Fruit fly (Drosophila melanogaster) whole organism, embryonic: Measurements from ENCODE around the gene CG15373.

Experiments
- CG10543 ChIP-seq: fragments of 200-800 bp; sonication (Bioruptor generic); optimal IDR thresholded peaks from 3 replicates; lab custom pipeline; 2017; ENCODE audit warnings: missing biosample characterization, mild to moderate bottlenecking, missing genetic modification characterization, moderate library complexity
- CG10979 ChIP-seq: fragments of 200-800 bp; sonication (Bioruptor generic); optimal IDR thresholded peaks from 2 replicates; lab custom pipeline; 2018; ENCODE audit warnings: missing biosample characterization, mild to moderate bottlenecking, missing genetic modification characterization, moderate library complexity
- CG11696 ChIP-seq: fragments of 200-800 bp; sonication (Bioruptor generic); IDR thresholded peaks from 2 replicates; pipeline ENCODE4 v1.3.6; 2022; ENCODE audit warnings: missing biosample characterization, missing genetic modification characterization
- CG13424 ChIP-seq: fragments of 200-800 bp; sonication (Bioruptor generic); optimal IDR thresholded peaks from 2 replicates; lab custom pipeline; 2019; ENCODE audit warnings: missing biosample characterization, mild to moderate bottlenecking, missing genetic modification characterization, moderate library complexity
- CG1647 ChIP-seq: fragments of 200-800 bp; sonication (Bioruptor generic); optimal IDR thresholded peaks from 3 replicates; lab custom pipeline; 2016; ENCODE audit warnings: missing biosample characterization, missing genetic modification characterization
- CG16779 ChIP-seq: fragments of 200-800 bp; sonication (Bioruptor generic); IDR thresholded peaks from 2 replicates; pipeline ENCODE4 v1.3.6; 2022; ENCODE audit warnings: missing biosample characterization, missing genetic modification characterization
- CG16815 ChIP-seq: fragments of 200-800 bp; sonication (Bioruptor generic); optimal IDR thresholded peaks from 3 replicates; lab custom pipeline; 2017; ENCODE audit warnings: missing biosample characterization, mild to moderate bottlenecking, missing genetic modification characterization
- CG17359 ChIP-seq: fragments of 200-800 bp; sonication (Bioruptor generic); optimal IDR thresholded peaks from 3 replicates; lab custom pipeline; 2018; ENCODE audit warnings: missing biosample characterization, mild to moderate bottlenecking, missing genetic modification characterization, moderate library complexity
- CG18599 ChIP-seq: fragments of 200-800 bp; sonication (Bioruptor generic); optimal IDR thresholded peaks from 3 replicates; lab custom pipeline; 2017; ENCODE audit warnings: missing biosample characterization, missing genetic modification characterization, mild to moderate bottlenecking, moderate library complexity, missing genetic modification reagents
- CG2678 ChIP-seq: fragments of 200-800 bp; sonication (Bioruptor generic); optimal IDR thresholded peaks from 3 replicates; lab custom pipeline; 2019; ENCODE audit warnings: missing biosample characterization, mild to moderate bottlenecking, missing genetic modification characterization, moderate library complexity
- CG2889 ChIP-seq: fragments of 200-800 bp; sonication (Bioruptor generic); IDR thresholded peaks from 3 replicates; pipeline ENCODE4 v1.3.6; 2022; ENCODE audit warnings: missing biosample characterization, missing genetic modification characterization
- CG3065 ChIP-seq: fragments of 200-800 bp; sonication (Bioruptor generic); optimal IDR thresholded peaks from 2 replicates; lab custom pipeline; 2016; ENCODE audit warnings: missing biosample characterization, missing genetic modification characterization
- CG33557 ChIP-seq: fragments of 200-800 bp; sonication (Bioruptor generic); optimal IDR thresholded peaks from 2 replicates; lab custom pipeline; 2019; ENCODE audit warnings: missing biosample characterization, mild to moderate bottlenecking, missing genetic modification characterization, moderate library complexity
- CG4282 ChIP-seq: fragments of 200-800 bp; sonication (Bioruptor generic); optimal IDR thresholded peaks from 2 replicates; lab custom pipeline; 2016; ENCODE audit warnings: missing biosample characterization, missing genetic modification characterization
- CG4424 ChIP-seq: fragments of 200-800 bp; sonication (Bioruptor generic); optimal IDR thresholded peaks from 3 replicates; lab custom pipeline; 2016; ENCODE audit warnings: missing biosample characterization, missing genetic modification characterization
- CG6175 ChIP-seq: fragments of 200-800 bp; sonication (Bioruptor generic); IDR thresholded peaks from 3 replicates; pipeline ENCODE4 v1.3.6; 2022; ENCODE audit warnings: missing biosample characterization, missing genetic modification characterization
- CG7839 ChIP-seq: fragments of 200-800 bp; sonication (Bioruptor generic); optimal IDR thresholded peaks from 3 replicates; lab custom pipeline; 2018; ENCODE audit warnings: missing biosample characterization, mild to moderate bottlenecking, missing genetic modification characterization, moderate library complexity
- CG7928 ChIP-seq: fragments of 200-800 bp; sonication (Bioruptor generic); optimal IDR thresholded peaks from 2 replicates; lab custom pipeline; 2017; ENCODE audit warnings: missing biosample characterization, mild to moderate bottlenecking, missing genetic modification characterization
- CG9727 ChIP-seq: fragments of 200-800 bp; sonication (Bioruptor generic); optimal IDR thresholded peaks from 3 replicates; lab custom pipeline; 2017; ENCODE audit warnings: missing biosample characterization, mild to moderate bottlenecking, missing genetic modification characterization
- E2f2 ChIP-seq: fragments of 200-800 bp; sonication (Bioruptor generic); IDR thresholded peaks from 2 replicates; pipeline ENCODE4 v1.3.6; 2022; ENCODE audit warnings: missing biosample characterization, missing genetic modification characterization
- Fer1 ChIP-seq: fragments of 200-800 bp; sonication (Bioruptor generic); optimal IDR thresholded peaks from 2 replicates; lab custom pipeline; 2017; ENCODE audit warnings: missing biosample characterization, mild to moderate bottlenecking, missing genetic modification characterization
- Fer2 ChIP-seq: fragments of 200-800 bp; sonication (Bioruptor generic); optimal IDR thresholded peaks from 2 replicates; lab custom pipeline; 2018; ENCODE audit warnings: missing biosample characterization, mild to moderate bottlenecking, missing genetic modification characterization, moderate library complexity
- Fer3 ChIP-seq: fragments of 200-800 bp; sonication (Bioruptor generic); optimal IDR thresholded peaks from 2 replicates; lab custom pipeline; 2018; ENCODE audit warnings: missing biosample characterization, mild to moderate bottlenecking, missing genetic modification characterization, moderate library complexity
- Lim3 ChIP-seq: fragments of 200-800 bp; sonication (Bioruptor generic); IDR thresholded peaks from 2 replicates; pipeline ENCODE4 v1.3.6; 2022; ENCODE audit warnings: missing biosample characterization, missing genetic modification characterization
- Meics ChIP-seq: fragments of 200-800 bp; sonication (Bioruptor generic); optimal IDR thresholded peaks from 2 replicates; lab custom pipeline; 2017; ENCODE audit warnings: missing biosample characterization, mild to moderate bottlenecking, missing genetic modification characterization
- Nf-YA ChIP-seq: fragments of 200-800 bp; sonication (Bioruptor generic); IDR thresholded peaks from 2 replicates; pipeline ENCODE4 v1.3.6; 2022; ENCODE audit warnings: missing biosample characterization, missing genetic modification characterization
- Oaz ChIP-seq: fragments of 200-800 bp; sonication (Bioruptor generic); IDR thresholded peaks from 2 replicates; pipeline ENCODE4 v1.3.6; 2022; ENCODE audit warnings: missing biosample characterization, missing genetic modification characterization
- Opbp ChIP-seq: fragments of 200-800 bp; sonication (Bioruptor generic); IDR thresholded peaks from 3 replicates; pipeline ENCODE4 v1.3.6; 2022; ENCODE audit warnings: missing biosample characterization, missing genetic modification characterization; ENCODE audit not compliant: partially characterized antibody
- Pdp1 ChIP-seq, 2 experiments: fragments of 200-800 bp; sonication (Bioruptor generic); optimal IDR thresholded peaks; 3 replicates each; lab custom pipeline; 2016; ENCODE audit warnings: missing biosample characterization in 2 of 2, missing genetic modification characterization in 2 of 2, mild to moderate bottlenecking in 1 of 2, moderate library complexity in 1 of 2
- Rfx ChIP-seq: fragments of 200-800 bp; sonication (Bioruptor generic); IDR thresholded peaks from 2 replicates; pipeline ENCODE4 v1.3.6; 2022; ENCODE audit warnings: missing biosample characterization, missing genetic modification characterization
- crol ChIP-seq: fragments of 200-800 bp; sonication (Bioruptor generic); IDR thresholded peaks from 2 replicates; pipeline ENCODE4 v1.3.6; 2022; ENCODE audit warnings: missing biosample characterization, missing genetic modification characterization
- cwo ChIP-seq: fragments of 200-800 bp; sonication (Bioruptor generic); optimal IDR thresholded peaks from 3 replicates; lab custom pipeline; 2017; ENCODE audit warnings: missing biosample characterization, missing genetic modification characterization, mild to moderate bottlenecking, moderate library complexity, missing genetic modification reagents
- dan ChIP-seq: fragments of 200-800 bp; sonication (Bioruptor generic); IDR thresholded peaks from 2 replicates; pipeline ENCODE4 v1.3.6; 2022; ENCODE audit warnings: missing biosample characterization, missing genetic modification characterization
- ewg ChIP-seq: fragments of 200-800 bp; sonication (Bioruptor generic); optimal IDR thresholded peaks from 3 replicates; lab custom pipeline; 2017; ENCODE audit warnings: mild to moderate bottlenecking, missing biosample characterization, missing genetic modification reagents, missing genetic modification characterization
- exex ChIP-seq: fragments of 200-800 bp; sonication (Bioruptor generic); optimal IDR thresholded peaks from 4 replicates; lab custom pipeline; 2018; ENCODE audit warnings: missing biosample characterization, mild to moderate bottlenecking, missing genetic modification characterization, moderate library complexity
- fd3F ChIP-seq: fragments of 200-800 bp; sonication (Bioruptor generic); optimal IDR thresholded peaks from 2 replicates; lab custom pipeline; 2018; ENCODE audit warnings: missing biosample characterization, mild to moderate bottlenecking, missing genetic modification characterization, moderate library complexity
- fd96Cb ChIP-seq: fragments of 200-800 bp; sonication (Bioruptor generic); optimal IDR thresholded peaks from 2 replicates; lab custom pipeline; 2018; ENCODE audit warnings: missing biosample characterization, mild to moderate bottlenecking, missing genetic modification characterization, moderate library complexity
- hkb ChIP-seq, 2 experiments: fragments of 200-800 bp in 1 of 2; fragments of >200 bp in 1 of 2; sonication (Bioruptor generic) in 1 of 2; IDR thresholded peaks in 1 of 2; optimal IDR thresholded peaks in 1 of 2; 2 replicates each; pipeline versions ENCODE4 v1.3.6 to Lab custom; 2017 to 2022; ENCODE audit warnings: missing biosample characterization in 1 of 2, missing genetic modification characterization in 1 of 2
- ind ChIP-seq: fragments of 200-800 bp; sonication (Bioruptor generic); optimal IDR thresholded peaks from 3 replicates; lab custom pipeline; 2016; ENCODE audit warnings: missing biosample characterization, missing genetic modification characterization
- onecut ChIP-seq: fragments of 200-800 bp; sonication (Bioruptor generic); IDR thresholded peaks from 2 replicates; pipeline ENCODE4 v1.3.6; 2022; ENCODE audit warnings: missing biosample characterization, missing genetic modification characterization
- pan ChIP-seq, 4 experiments: fragments of >200 bp in 3 of 4; fragments of 200-800 bp in 1 of 4; sonication (Bioruptor generic) in 1 of 4; optimal IDR thresholded peaks in 3 of 4; IDR thresholded peaks in 1 of 4; 2 replicates each; pipeline versions ENCODE4 v1.3.6 to Lab custom; 2017 to 2022; ENCODE audit warnings: missing biosample characterization in 2 of 4, missing genetic modification characterization in 2 of 4, mixed read lengths in 1 of 4
- row ChIP-seq: fragments of 200-800 bp; sonication (Bioruptor generic); IDR thresholded peaks from 3 replicates; pipeline ENCODE4 v1.3.6; 2022; ENCODE audit warnings: missing biosample characterization, missing genetic modification characterization
- sens ChIP-seq: fragments of 200-800 bp; sonication (Bioruptor generic); peaks from one replicate; lab custom pipeline; 2016; ENCODE audit warnings: missing biosample characterization, missing genetic modification characterization
- toy ChIP-seq: fragments of 200-800 bp; sonication (Bioruptor generic); IDR thresholded peaks from 2 replicates; pipeline ENCODE4 v1.3.6; 2022; ENCODE audit warnings: missing biosample characterization, missing genetic modification characterization

The CG15373 gene

dm6 chrX:18003772-18004569 lies 39.8 kb upstream of the CG15373 start (continued):
- TF ChIP-seq CG6175 (GFP tag; lab: Robert Waterston, UW) (0 out of 3 replicates have a peak, but pooled peaks have one; percentile 21), Meics (GFP tag; lab: Kevin White, UChicago) (peak; percentile 70), CG4424 (GFP tag; lab: Kevin White, UChicago) (peak; percentile 13), ewg (GFP tag; lab: Kevin White, UChicago) (no peak), CG16779 (GFP tag; lab: Robert Waterston, UW) (no peak), CG7928 (GFP tag; lab: Kevin White, UChicago) (no peak), CG2889 (GFP tag; lab: Robert Waterston, UW) (no peak), E2f2 (GFP tag; lab: Robert Waterston, UW) (peak; percentile 28; the same call in 1 of the 2 replicates), CG9727 (GFP tag; lab: Kevin White, UChicago) (peak; percentile 56), fd3F (GFP tag; lab: Kevin White, UChicago) (peak; percentile 36), dan (GFP tag; lab: Robert Waterston, UW) (no peak), ind (GFP tag; lab: Kevin White, UChicago) (peak; percentile 17), CG18599 (GFP tag; lab: Kevin White, UChicago) (peak; percentile 79), CG13424 (peak; percentile 72), CG16815 (GFP tag; lab: Kevin White, UChicago) (no peak), row (peak; percentile 13; the same call in 1 of the 3 replicates), Opbp (GFP tag; lab: Robert Waterston, UW) (no peak), CG33557 (GFP tag; lab: Kevin White, UChicago) (no peak), exex (tag; lab: Kevin White, UChicago) (peak; percentile 13), fd96Cb (tag; lab: Kevin White, UChicago) (peak; percentile 48), Lim3 (no peak), Oaz (GFP tag; lab: Robert Waterston, UW) (no peak), CG11696 (GFP tag; lab: Robert Waterston, UW) (no peak), CG10979 (tag; lab: Kevin White, UChicago) (no peak), Rfx (GFP tag; lab: Robert Waterston, UW) (no peak), CG4282 (GFP tag; lab: Kevin White, UChicago) (no peak), CG3065 (no peak), CG10543 (GFP tag; lab: Kevin White, UChicago) (no peak), CG1647 (GFP tag; lab: Kevin White, UChicago) (no peak), CG7839 (peak; percentile 16), Fer2 (tag; lab: Kevin White, UChicago) (peak; percentile 1), toy (GFP tag; lab: Robert Waterston, UW) (no peak), CG17359 (tag; lab: Kevin White, UChicago) (peak; percentile 59), Fer3 (tag; lab: Kevin White, UChicago) (peak; percentile 50), hkb (optimal IDR thresholded peaks at IDR 0.05; lab: Kevin White, UChicago) (no peak), hkb (GFP tag; IDR thresholded peaks at IDR 0.05; lab: Robert Waterston, UW) (peak; percentile 40; the same call in 1 of the 2 replicates), onecut (GFP tag; lab: Robert Waterston, UW) (no peak), sens (GFP tag; lab: Kevin White, UChicago) (peak; percentile 57), crol (GFP tag; lab: Robert Waterston, UW) (peak; percentile 80), Nf-YA (no peak), cwo (GFP tag; lab: Kevin White, UChicago) (peak; percentile 58), pan (optimal IDR thresholded peaks at IDR 0.05; lab: Kevin White, UChicago) (no peak), pan (GFP tag; optimal IDR thresholded peaks at IDR 0.05 in 1 of 2, IDR thresholded peaks at IDR 0.05 in 1 of 2) (no peak), Fer1 (GFP tag; lab: Kevin White, UChicago) (peak; percentile 70), CG2678 (tag; lab: Kevin White, UChicago) (peak; percentile 83), Pdp1 (GFP tag; optimal IDR thresholded peaks at IDR 0.05; lab: Kevin White, UChicago) (no peak)
